Fruit fly (Drosophila melanogaster) whole organism, embryonic: ENCODE results near the gene BTBD9.

Experiments used
- Ada2b ChIP-seq: fragments of 200-800 bp; sonication (Bioruptor generic); IDR thresholded peaks from 2 replicates; pipeline ENCODE4 v1.3.6; 2022; ENCODE audit warnings: missing biosample characterization, missing genetic modification characterization
- Aef1 ChIP-seq: fragments of 200-800 bp; sonication (Bioruptor generic); IDR thresholded peaks from 3 replicates; pipeline ENCODE4 v1.3.6; 2022; ENCODE audit warnings: missing biosample characterization, missing genetic modification characterization
- BtbVII ChIP-seq: fragments of 200-800 bp; sonication (Bioruptor generic); optimal IDR thresholded peaks from 3 replicates; lab custom pipeline; 2017; ENCODE audit warnings: missing biosample characterization, mild to moderate bottlenecking, missing genetic modification characterization
- CG11085 ChIP-seq: fragments of 200-800 bp; sonication (Bioruptor generic); IDR thresholded peaks from 2 replicates; pipeline ENCODE4 v1.3.6; 2022; ENCODE audit warnings: missing biosample characterization, missing genetic modification characterization
- CG11398 ChIP-seq: fragments of 200-800 bp; sonication (Bioruptor generic); optimal IDR thresholded peaks from 2 replicates; lab custom pipeline; 2016; ENCODE audit warnings: missing biosample characterization, missing genetic modification characterization
- CG12155 ChIP-seq: fragments of 200-800 bp; sonication (Bioruptor generic); optimal IDR thresholded peaks from 3 replicates; lab custom pipeline; 2016; ENCODE audit warnings: missing biosample characterization, missing genetic modification characterization
- CG13424 ChIP-seq: fragments of 200-800 bp; sonication (Bioruptor generic); optimal IDR thresholded peaks from 2 replicates; lab custom pipeline; 2019; ENCODE audit warnings: missing biosample characterization, mild to moderate bottlenecking, missing genetic modification characterization, moderate library complexity
- CG14667 ChIP-seq: fragments of 200-800 bp; sonication (Bioruptor generic); IDR thresholded peaks from 2 replicates; pipeline ENCODE4 v1.3.6; 2022; ENCODE audit warnings: missing biosample characterization, missing genetic modification characterization
- CG16863 ChIP-seq: fragments of 200-800 bp; sonication (Bioruptor generic); optimal IDR thresholded peaks from 3 replicates; lab custom pipeline; 2016; ENCODE audit warnings: missing biosample characterization, missing genetic modification characterization
- CG2129 ChIP-seq: fragments of 200-800 bp; sonication (Bioruptor generic); IDR thresholded peaks from 2 replicates; pipeline ENCODE4 v1.3.6; 2022; ENCODE audit warnings: missing biosample characterization, missing genetic modification characterization; ENCODE audit not compliant: partially characterized antibody
- CG30431 ChIP-seq: fragments of 200-800 bp; sonication (Bioruptor generic); optimal IDR thresholded peaks from 2 replicates; lab custom pipeline; 2017; ENCODE audit warnings: missing biosample characterization, missing genetic modification characterization
- CG31441 ChIP-seq: fragments of 200-800 bp; sonication (Bioruptor generic); IDR thresholded peaks from 2 replicates; pipeline ENCODE4 v1.3.6; 2022; ENCODE audit warnings: missing biosample characterization, missing genetic modification characterization
- CG4282 ChIP-seq: fragments of 200-800 bp; sonication (Bioruptor generic); optimal IDR thresholded peaks from 2 replicates; lab custom pipeline; 2016; ENCODE audit warnings: missing biosample characterization, missing genetic modification characterization
- CG4617 ChIP-seq: fragments of 200-800 bp; sonication (Bioruptor generic); optimal IDR thresholded peaks from 3 replicates; lab custom pipeline; 2016; ENCODE audit warnings: missing biosample characterization, missing genetic modification characterization, borderline replicate concordance
- CG6654 ChIP-seq: fragments of 200-800 bp; sonication (Bioruptor generic); optimal IDR thresholded peaks from 2 replicates; lab custom pipeline; 2017; ENCODE audit warnings: missing biosample characterization, mild to moderate bottlenecking, missing genetic modification characterization
- CG7745 ChIP-seq: fragments of 200-800 bp; sonication (Bioruptor generic); optimal IDR thresholded peaks from 2 replicates; lab custom pipeline; 2018; ENCODE audit warnings: missing biosample characterization, mild to moderate bottlenecking, missing genetic modification characterization, moderate library complexity
- CG7928 ChIP-seq: fragments of 200-800 bp; sonication (Bioruptor generic); optimal IDR thresholded peaks from 2 replicates; lab custom pipeline; 2017; ENCODE audit warnings: missing biosample characterization, mild to moderate bottlenecking, missing genetic modification characterization
- CG8359 ChIP-seq: fragments of 200-800 bp; sonication (Bioruptor generic); optimal IDR thresholded peaks from 2 replicates; lab custom pipeline; 2017; ENCODE audit warnings: missing biosample characterization, mild to moderate bottlenecking, missing genetic modification characterization, borderline replicate concordance
- CG8478 ChIP-seq: fragments of >200 bp; optimal IDR thresholded peaks from 2 replicates; lab custom pipeline; 2018
- CG9609 ChIP-seq: fragments of 200-800 bp; sonication (Bioruptor generic); optimal IDR thresholded peaks from 3 replicates; lab custom pipeline; 2016; ENCODE audit warnings: missing biosample characterization, missing genetic modification characterization
- CG9797 ChIP-seq: fragments of 200-800 bp; sonication (Bioruptor generic); optimal IDR thresholded peaks from 3 replicates; lab custom pipeline; 2018; ENCODE audit warnings: missing biosample characterization, mild to moderate bottlenecking, missing genetic modification characterization
- CG9932 ChIP-seq: fragments of 200-800 bp; sonication (Bioruptor generic); IDR thresholded peaks from 2 replicates; pipeline ENCODE4 v1.3.6; 2022; ENCODE audit warnings: missing biosample characterization, missing genetic modification characterization
- CTCF ChIP-seq: fragments of 200-800 bp; sonication (Bioruptor generic); optimal IDR thresholded peaks from 2 replicates; lab custom pipeline; 2017; ENCODE audit warnings: missing biosample characterization, mild to moderate bottlenecking, missing genetic modification characterization, moderate library complexity
- Doc3 ChIP-seq: fragments of 200-800 bp; sonication (Bioruptor generic); IDR thresholded peaks from 3 replicates; pipeline ENCODE4 v1.3.6; 2022; ENCODE audit warnings: missing biosample characterization, missing genetic modification characterization; ENCODE audit not compliant: partially characterized antibody
- H2.0 ChIP-seq: fragments of 200-800 bp; sonication (Bioruptor generic); IDR thresholded peaks from 2 replicates; pipeline ENCODE4 v1.3.6; 2022; ENCODE audit warnings: missing biosample characterization, missing genetic modification characterization
- Lpt ChIP-seq: fragments of >200 bp; optimal IDR thresholded peaks from 2 replicates; lab custom pipeline; 2018; ENCODE audit warnings: missing biosample characterization, missing genetic modification characterization
- Mad ChIP-seq: fragments of 200-800 bp; sonication (Bioruptor generic); optimal IDR thresholded peaks from 2 replicates; lab custom pipeline; 2016; ENCODE audit warnings: missing biosample characterization, missing genetic modification characterization
- Stat92E ChIP-seq, 3 experiments: fragments of >200 bp in 2 of 3; fragments of 200-800 bp in 1 of 3; sonication (Bioruptor generic) in 1 of 3; optimal IDR thresholded peaks; 2 replicates each; lab custom pipeline; 2017 to 2019; ENCODE audit warnings: missing biosample characterization in 3 of 3, missing genetic modification characterization in 3 of 3, mild to moderate bottlenecking in 1 of 3, moderate library complexity in 1 of 3
- Xrp1 ChIP-seq: fragments of 200-800 bp; sonication (Bioruptor generic); IDR thresholded peaks from 2 replicates; pipeline ENCODE4 v1.3.6; 2022; ENCODE audit warnings: missing biosample characterization, missing genetic modification characterization
- ab ChIP-seq: fragments of 200-800 bp; sonication (Bioruptor generic); optimal IDR thresholded peaks from 2 replicates; lab custom pipeline; 2016; ENCODE audit warnings: missing biosample characterization, missing genetic modification characterization
- amos ChIP-seq: fragments of 200-800 bp; sonication (Bioruptor generic); IDR thresholded peaks from 2 replicates; pipeline ENCODE4 v1.3.6; 2022; ENCODE audit warnings: missing biosample characterization, missing genetic modification characterization; ENCODE audit not compliant: partially characterized antibody
- crc ChIP-seq: fragments of 200-800 bp; sonication (Bioruptor generic); optimal IDR thresholded peaks from 2 replicates; lab custom pipeline; 2016; ENCODE audit warnings: missing biosample characterization, missing genetic modification characterization
- da ChIP-seq: fragments of 200-800 bp; sonication (Bioruptor generic); optimal IDR thresholded peaks from 2 replicates; lab custom pipeline; 2016; ENCODE audit warnings: missing biosample characterization, missing genetic modification characterization
- dimm ChIP-seq: fragments of 200-800 bp; sonication (Bioruptor generic); IDR thresholded peaks from 2 replicates; pipeline ENCODE4 v1.3.6; 2022; ENCODE audit warnings: missing biosample characterization, missing genetic modification characterization
- dpn ChIP-seq, 2 experiments: fragments of 200-800 bp; sonication (Bioruptor generic); optimal IDR thresholded peaks; 3 replicates each; lab custom pipeline; 2016; ENCODE audit warnings: missing biosample characterization in 2 of 2, missing genetic modification characterization in 2 of 2
- exex ChIP-seq: fragments of 200-800 bp; sonication (Bioruptor generic); optimal IDR thresholded peaks from 4 replicates; lab custom pipeline; 2018; ENCODE audit warnings: missing biosample characterization, mild to moderate bottlenecking, missing genetic modification characterization, moderate library complexity
- ftz-f1 ChIP-seq: fragments of 200-800 bp; sonication (Bioruptor generic); optimal IDR thresholded peaks from 2 replicates; lab custom pipeline; 2016; ENCODE audit warnings: missing biosample characterization, missing genetic modification characterization
- gcm ChIP-seq: fragments of 200-800 bp; sonication (Bioruptor generic); optimal IDR thresholded peaks from 2 replicates; lab custom pipeline; 2019; ENCODE audit warnings: missing biosample characterization, mild to moderate bottlenecking, missing genetic modification characterization, moderate library complexity
- gsb-n ChIP-seq: fragments of 200-800 bp; sonication (Bioruptor generic); optimal IDR thresholded peaks from 3 replicates; lab custom pipeline; 2018; ENCODE audit warnings: missing biosample characterization, mild to moderate bottlenecking, missing genetic modification characterization
- maf-S ChIP-seq: fragments of 200-800 bp; sonication (Bioruptor generic); optimal IDR thresholded peaks from 2 replicates; lab custom pipeline; 2016; ENCODE audit warnings: missing biosample characterization, missing genetic modification characterization
- p53 ChIP-seq: fragments of 200-800 bp; sonication (Bioruptor generic); optimal IDR thresholded peaks from 2 replicates; lab custom pipeline; 2016; ENCODE audit warnings: missing biosample characterization, missing genetic modification characterization
- pho ChIP-seq: fragments of 200-800 bp; sonication (Bioruptor generic); optimal IDR thresholded peaks from 2 replicates; lab custom pipeline; 2016; ENCODE audit warnings: missing biosample characterization, missing genetic modification characterization
- phol ChIP-seq: fragments of 200-800 bp; sonication (Bioruptor generic); optimal IDR thresholded peaks from 3 replicates; lab custom pipeline; 2018; ENCODE audit warnings: missing biosample characterization, mild to moderate bottlenecking, missing genetic modification characterization, moderate library complexity
- pita ChIP-seq: fragments of 200-800 bp; sonication (Bioruptor generic); optimal IDR thresholded peaks from 2 replicates; lab custom pipeline; 2017; ENCODE audit warnings: missing biosample characterization, mild to moderate bottlenecking, missing genetic modification characterization
- sisA ChIP-seq: fragments of 200-800 bp; sonication (Bioruptor generic); IDR thresholded peaks from 2 replicates; pipeline ENCODE4 v1.3.6; 2022; ENCODE audit warnings: missing biosample characterization, missing genetic modification characterization
- so ChIP-seq: fragments of 200-800 bp; sonication (Bioruptor generic); IDR thresholded peaks from 3 replicates; pipeline ENCODE4 v1.3.6; 2022; ENCODE audit warnings: missing biosample characterization, missing genetic modification characterization
- sug ChIP-seq: fragments of 200-800 bp; optimal IDR thresholded peaks from 2 replicates; lab custom pipeline; 2019; ENCODE audit warnings: missing biosample characterization, mild to moderate bottlenecking, missing genetic modification characterization, moderate library complexity
- vnd ChIP-seq: fragments of 200-800 bp; sonication (Bioruptor generic); IDR thresholded peaks from 3 replicates; pipeline ENCODE4 v1.3.6; 2022; ENCODE audit warnings: missing biosample characterization, missing genetic modification characterization; ENCODE audit not compliant: partially characterized antibody
- z ChIP-seq: fragments of 200-800 bp; sonication (Bioruptor generic); IDR thresholded peaks from 3 replicates; pipeline ENCODE4 v1.3.6; 2022; ENCODE audit warnings: missing biosample characterization, missing genetic modification characterization
- zen ChIP-seq: fragments of 200-800 bp; sonication (Bioruptor generic); optimal IDR thresholded peaks from 3 replicates; lab custom pipeline; 2018; ENCODE audit warnings: missing biosample characterization, mild to moderate bottlenecking, missing genetic modification characterization, moderate library complexity
- zfh1 ChIP-seq: fragments of 200-800 bp; sonication (Bioruptor generic); IDR thresholded peaks from 3 replicates; pipeline ENCODE4 v1.3.6; 2022; ENCODE audit warnings: missing biosample characterization, missing genetic modification characterization

Gene BTBD9

dm6 chrX:10768043-10768674 lies at the start of gene BTBD9, which contains the start of gene Atg8a (continued):
- TF ChIP-seq exex, result no peak
- no peak for TF ChIP-seq ab (GFP tag; lab: Kevin White, UChicago)
- peak; percentile 79 for TF ChIP-seq amos (GFP tag; lab: Robert Waterston, UW)
- TF ChIP-seq maf-S, result peak; percentile 28
- TF ChIP-seq CG7745 (tag; lab: Kevin White, UChicago), result no peak
- no peak for TF ChIP-seq ftz-f1 (GFP tag; lab: Kevin White, UChicago)
- TF ChIP-seq H2.0, result peak; percentile 5; the same call in 1 of the 2 replicates
- TF ChIP-seq Stat92E (GFP tag; optimal IDR thresholded peaks at IDR 0.05; lab: Kevin White, UChicago), result peak in 1 of 3 experiments; percentile 68
- TF ChIP-seq Aef1, result 0 out of 3 replicates have a peak, but pooled peaks have one; percentile 21
- TF ChIP-seq pita (GFP tag; lab: Kevin White, UChicago), result peak; percentile 99
- TF ChIP-seq z (GFP tag; lab: Robert Waterston, UW), result no peak
- peak; percentile 49; the same call in 2 of the 3 replicates for TF ChIP-seq zfh1 (GFP tag; lab: Robert Waterston, UW)
- TF ChIP-seq CG30431 (GFP tag; lab: Kevin White, UChicago), result no peak
- TF ChIP-seq CG13424 (tag; lab: Kevin White, UChicago), result peak; percentile 16
- TF ChIP-seq so, result peak; percentile 23; the same call in 1 of the 3 replicates
- no peak for TF ChIP-seq CG16863
- TF ChIP-seq CG9797 (GFP tag; lab: Kevin White, UChicago), result peak; percentile 100
- TF ChIP-seq BtbVII (GFP tag; lab: Kevin White, UChicago), result peak; percentile 53
- TF ChIP-seq gsb-n (tag; lab: Kevin White, UChicago), result peak; percentile 75
- no peak; the same call in none of the 2 replicates for TF ChIP-seq CG2129 (GFP tag; lab: Robert Waterston, UW)
- TF ChIP-seq CTCF (GFP tag; lab: Kevin White, UChicago), result peak; percentile 62
- peak; percentile 62 for TF ChIP-seq pho
- TF ChIP-seq Lpt (GFP tag; lab: Kevin White, UChicago), result no peak
- no peak for TF ChIP-seq dimm (GFP tag; lab: Robert Waterston, UW)
- no peak for TF ChIP-seq CG14667 (GFP tag; lab: Robert Waterston, UW)
- TF ChIP-seq CG4282, result peak; percentile 47
- TF ChIP-seq p53, result peak; percentile 44
- TF ChIP-seq CG4617 (GFP tag; lab: Kevin White, UChicago), result no peak
- TF ChIP-seq sug (tag; lab: Kevin White, UChicago), result peak; percentile 42
- TF ChIP-seq CG12155, result peak; percentile 49
- TF ChIP-seq sisA (GFP tag; lab: Robert Waterston, UW), result no peak
- peak; percentile 2 for TF ChIP-seq da (GFP tag; lab: Kevin White, UChicago)
- TF ChIP-seq Mad, result peak; percentile 53
- peak; percentile 27 for TF ChIP-seq CG7928 (GFP tag; lab: Kevin White, UChicago)
- no peak for TF ChIP-seq CG11398
- no peak for TF ChIP-seq CG11085 (GFP tag; lab: Robert Waterston, UW)
- TF ChIP-seq gcm (GFP tag; lab: Kevin White, UChicago), result no peak
- TF ChIP-seq zen, result peak; percentile 18
- TF ChIP-seq CG31441 (GFP tag; lab: Robert Waterston, UW), result 0 out of 2 replicates have a peak, but pooled peaks have one; percentile 22
- peak; percentile 72 for TF ChIP-seq phol (tag; lab: Kevin White, UChicago)
- peak; percentile 85 for TF ChIP-seq CG8478 (lab: Kevin White, UChicago)
- TF ChIP-seq CG9609 (GFP tag; lab: Kevin White, UChicago), result no peak
- TF ChIP-seq CG9932, result peak; percentile 66
- TF ChIP-seq vnd, result peak; percentile 57; the same call in 1 of the 3 replicates
- no peak for TF ChIP-seq Ada2b (GFP tag; lab: Robert Waterston, UW)
- TF ChIP-seq CG6654 (GFP tag; lab: Kevin White, UChicago), result no peak
- TF ChIP-seq Doc3 (GFP tag; lab: Robert Waterston, UW), result peak; percentile 74
- TF ChIP-seq dpn (GFP tag; optimal IDR thresholded peaks at IDR 0.05; lab: Kevin White, UChicago), result peak; percentile 44 to 66
- TF ChIP-seq Xrp1 (GFP tag; lab: Robert Waterston, UW), result no peak; the same call in 1 of the 2 replicates
- no peak for TF ChIP-seq crc (GFP tag; lab: Kevin White, UChicago)
- TF ChIP-seq CG8359 (GFP tag; lab: Kevin White, UChicago), result no peak
